Worm (Caenorhabditis elegans): ENCODE data around the gene rbm-34.
A peak's percentile ranks its signal among the peaks of the same experiment; 100 is the strongest.

rbm-34 gene

ce11 chrIV:12078907-12079523 lies 6.2 kb upstream of the rbm-34 start, which contains the start of gene lex-1:
TSS of gene lex-1 (plus strand) at chrIV:12079473.
- TF ChIP-seq dpl-1 (GFP tag; optimal IDR thresholded peaks at IDR 0.05) = peak; percentile 61 to 86 (median 80)
- TF ChIP-seq tbx-2 (tag; optimal IDR thresholded peaks at IDR 0.05) = peak; percentile 4
- TF ChIP-seq lsy-2 (tag; optimal IDR thresholded peaks at IDR 0.05) = peak; percentile 29 to 72
- TF ChIP-seq efl-1 (optimal IDR thresholded peaks at IDR 0.05) = peak; percentile 18 to 79
- peak; percentile 85 to 98 for TF ChIP-seq efl-1 (GFP tag; optimal IDR thresholded peaks at IDR 0.05 in 1 of 2)
- TF ChIP-seq snu-23 (GFP tag; optimal IDR thresholded peaks at IDR 0.05) = peak; percentile 55
- peak; percentile 86 for TF ChIP-seq blmp-1 (tag; optimal IDR thresholded peaks at IDR 0.05)
- TF ChIP-seq nhr-47 (tag; optimal IDR thresholded peaks at IDR 0.05) = peak; percentile 6
- peak; percentile 36 for TF ChIP-seq xbp-1 (tag; optimal IDR thresholded peaks at IDR 0.05)
- TF ChIP-seq egl-13 (tag; optimal IDR thresholded peaks at IDR 0.05) = no peak
- peak; percentile 56 for TF ChIP-seq mep-1 (tag; optimal IDR thresholded peaks at IDR 0.05)
- peak; percentile 20 for TF ChIP-seq F16B12.6 (tag; optimal IDR thresholded peaks at IDR 0.05)
- TF ChIP-seq unc-30 (tag; optimal IDR thresholded peaks at IDR 0.05) = no peak
- TF ChIP-seq nhr-20 (tag; optimal IDR thresholded peaks at IDR 0.05) = peak; percentile 38
- TF ChIP-seq nhr-71 (tag; optimal IDR thresholded peaks at IDR 0.05) = peak; percentile 50
- TF ChIP-seq hlh-4 (tag; optimal IDR thresholded peaks at IDR 0.05) = no peak
- peak; percentile 3 for TF ChIP-seq swsn-7 (tag; optimal IDR thresholded peaks at IDR 0.05)
- no peak for TF ChIP-seq vab-15 (tag; optimal IDR thresholded peaks at IDR 0.05)
- TF ChIP-seq lin-13 (GFP tag; optimal IDR thresholded peaks at IDR 0.05) = no peak
- TF ChIP-seq pag-3 (tag; optimal IDR thresholded peaks at IDR 0.05; ENCODE audit: borderline replicate concordance, insufficient read depth) = no peak
- TF ChIP-seq C16A3.4 (tag; optimal IDR thresholded peaks at IDR 0.05) = peak; percentile 37
- TF ChIP-seq unc-98 (GFP tag; IDR thresholded peaks at IDR 0.05) = no peak
- TF ChIP-seq ama-1 (optimal IDR thresholded peaks at IDR 0.05) = no peak
- no peak for TF ChIP-seq ceh-88 (GFP tag; IDR thresholded peaks at IDR 0.05)
- TF ChIP-seq C04F5.9 (tag; optimal IDR thresholded peaks at IDR 0.05) = peak; percentile 14
- no peak for TF ChIP-seq hpl-2 (GFP tag; optimal IDR thresholded peaks at IDR 0.05)
- TF ChIP-seq ztf-11 (tag; optimal IDR thresholded peaks at IDR 0.05) = no peak
- peak; percentile 37 for TF ChIP-seq skn-1 (tag; optimal IDR thresholded peaks at IDR 0.05)
- peak; percentile 40 for TF ChIP-seq lin-14 (GFP tag; optimal IDR thresholded peaks at IDR 0.05)
- no peak for TF ChIP-seq nhr-28 (tag; optimal IDR thresholded peaks at IDR 0.05)
- TF ChIP-seq ceh-63 (GFP tag; optimal IDR thresholded peaks at IDR 0.05) = no peak
- TF ChIP-seq fkh-8 (tag; optimal IDR thresholded peaks at IDR 0.05) = peak; percentile 21
- TF ChIP-seq mdl-1 (tag; optimal IDR thresholded peaks at IDR 0.05) = peak in 1 of 2 experiments; percentile 76
- TF ChIP-seq zip-4 (GFP tag; optimal IDR thresholded peaks at IDR 0.05) = no peak
- TF ChIP-seq lin-15B (tag; optimal IDR thresholded peaks at IDR 0.05) = peak; percentile 71
- TF ChIP-seq ceh-82 (tag; optimal IDR thresholded peaks at IDR 0.05) = peak in 1 of 3 experiments; percentile 22
- peak; percentile 80 to 92 for TF ChIP-seq lin-35 (GFP tag; optimal IDR thresholded peaks at IDR 0.05)

- TF ChIP-seq mef-2 (tag; optimal IDR thresholded peaks at IDR 0.05) = no peak
- no peak for TF ChIP-seq efl-1 (optimal IDR thresholded peaks at IDR 0.05)
- TF ChIP-seq efl-1 (GFP tag; optimal IDR thresholded peaks at IDR 0.05 in 1 of 2) = peak in 1 of 2 experiments; percentile 91
Measured at ce11 chrIV:12080807-12081206, 4.4 kb upstream of the rbm-34 start.

- TF ChIP-seq xbp-1 (tag; optimal IDR thresholded peaks at IDR 0.05) (no peak), efl-1 (optimal IDR thresholded peaks at IDR 0.05) (no peak), efl-1 (GFP tag; optimal IDR thresholded peaks at IDR 0.05 in 1 of 2) (peak in 1 of 2 experiments; percentile 64)
Measured at ce11 chrIV:12084178-12084577, 1.0 kb upstream of the rbm-34 start, which contains the start of gene repo-1. TSS of gene repo-1 (plus strand) at chrIV:12084478.

Measured in whole organism, L1 larva.